Worm (Caenorhabditis elegans) whole organism, L4 larva: Measurements from ENCODE around the gene mrck-1.

Experiments
- F37D6.2 ChIP-seq: sonication (generic microtip); optimal IDR thresholded peaks from 2 replicates; lab custom pipeline; 2016; ENCODE audit warnings: mild to moderate bottlenecking, missing genetic modification characterization, missing compliant biosample characterization
- F44E2.7 ChIP-seq: fragments of 200-800 bp; sonication (Bioruptor generic); IDR thresholded peaks from 2 replicates; pipeline ENCODE4 v2.1.2; 2022; ENCODE audit warnings: missing genetic modification characterization, missing compliant biosample characterization
- F49E8.2 ChIP-seq: sonication (generic microtip); optimal IDR thresholded peaks from 2 replicates; lab custom pipeline; 2016; ENCODE audit warnings: missing compliant biosample characterization, mild to moderate bottlenecking, missing genetic modification characterization, borderline replicate concordance
- Y48G9A.11 ChIP-seq: fragments of 200-800 bp; sonication (Bioruptor generic); IDR thresholded peaks from 2 replicates; pipeline ENCODE4 v1.3.6; 2022; ENCODE audit warnings: missing genetic modification reagents, missing genetic modification characterization, missing compliant biosample characterization
- Y5F2A.4 ChIP-seq: fragments of 200-800 bp; sonication (Bioruptor generic); optimal IDR thresholded peaks from 2 replicates; lab custom pipeline; 2018; ENCODE audit warnings: mild to moderate bottlenecking, missing genetic modification characterization, missing compliant biosample characterization
- ZK337.2 ChIP-seq: fragments of 200-800 bp; sonication (Bioruptor generic); IDR thresholded peaks from 2 replicates; pipeline ENCODE4 v1.3.6; 2022; ENCODE audit warnings: missing genetic modification reagents, missing genetic modification characterization, missing compliant biosample characterization
- aly-2 ChIP-seq: sonication (generic microtip); optimal IDR thresholded peaks from 2 replicates; lab custom pipeline; 2018; ENCODE audit warnings: missing biosample characterization, missing genetic modification characterization
- ama-1 ChIP-seq: fragments of 150-350 bp; optimal IDR thresholded peaks from 2 replicates; lab custom pipeline; 2014; ENCODE audit warnings: inconsistent platforms, mixed read lengths
- ceh-20 ChIP-seq: fragments of 200-800 bp; sonication (Bioruptor generic); IDR thresholded peaks from 2 replicates; pipeline ENCODE4 v1.3.6; 2022; ENCODE audit warnings: missing genetic modification reagents, missing genetic modification characterization, missing compliant biosample characterization
- ceh-28 ChIP-seq: fragments of 150-350 bp; optimal IDR thresholded peaks from 2 replicates; lab custom pipeline; 2014; ENCODE audit warnings: missing biosample characterization, missing genetic modification reagents, missing genetic modification characterization
- ceh-44 ChIP-seq: fragments of 200-800 bp; sonication (Bioruptor generic); IDR thresholded peaks from 2 replicates; pipeline ENCODE4 v1.3.6; 2022; ENCODE audit warnings: missing genetic modification reagents, missing genetic modification characterization, missing compliant biosample characterization
- ceh-62 ChIP-seq: sonication (generic microtip); optimal IDR thresholded peaks from 2 replicates; lab custom pipeline; 2017; ENCODE audit warnings: missing biosample characterization, missing genetic modification characterization
- ceh-82 ChIP-seq: sonication (generic microtip); optimal IDR thresholded peaks from 2 replicates; lab custom pipeline; 2017; ENCODE audit warnings: missing biosample characterization, missing genetic modification characterization
- daf-16 ChIP-seq, 3 experiments: sonication (generic microtip); optimal IDR thresholded peaks; 2 replicates each; lab custom pipeline; 2016 to 2017; ENCODE audit warnings: missing genetic modification characterization in 3 of 3, missing genetic modification reagents in 3 of 3, mild to moderate bottlenecking in 2 of 3, missing compliant biosample characterization in 2 of 3, missing biosample characterization in 1 of 3, moderate library complexity in 1 of 3
- daf-19 ChIP-seq: fragments of 200-800 bp; sonication (Bioruptor generic); conservative IDR thresholded peaks from 2 replicates; pipeline ENCODE4 v1.3.6; 2022; ENCODE audit warnings: missing genetic modification characterization, missing compliant biosample characterization
- daf-8 ChIP-seq: fragments of 200-800 bp; sonication (Bioruptor generic); IDR thresholded peaks from 2 replicates; pipeline ENCODE4 v1.3.6; 2022; ENCODE audit warnings: missing genetic modification characterization, missing compliant biosample characterization
- dmd-6 ChIP-seq: fragments of 200-800 bp; sonication (Bioruptor generic); IDR thresholded peaks from 2 replicates; pipeline ENCODE4 v1.3.6; 2022; ENCODE audit warnings: missing genetic modification reagents, missing genetic modification characterization, missing compliant biosample characterization
- dmd-9 ChIP-seq: fragments of 200-800 bp; sonication (Bioruptor generic); IDR thresholded peaks from 2 replicates; pipeline ENCODE4 v1.3.6; 2022; ENCODE audit warnings: missing genetic modification reagents, missing genetic modification characterization, missing compliant biosample characterization
- dpl-1 ChIP-seq: fragments of 150-350 bp; optimal IDR thresholded peaks from 2 replicates; lab custom pipeline; 2014; ENCODE audit warnings: missing biosample characterization, missing genetic modification reagents, missing genetic modification characterization
- dve-1 ChIP-seq: sonication (generic microtip); optimal IDR thresholded peaks from 2 replicates; lab custom pipeline; 2017; ENCODE audit warnings: antibody characterized with exemption, mild to moderate bottlenecking, missing genetic modification characterization, missing compliant biosample characterization; ENCODE audit not compliant: insufficient read depth
- egl-27 ChIP-seq: sonication (generic microtip); optimal IDR thresholded peaks from 3 replicates; lab custom pipeline; 2017; ENCODE audit warnings: missing biosample characterization, missing genetic modification reagents, missing genetic modification characterization
- egl-43 ChIP-seq: fragments of 200-800 bp; sonication (Bioruptor generic); IDR thresholded peaks from 2 replicates; pipeline ENCODE4 v1.3.6; 2022; ENCODE audit warnings: missing genetic modification reagents, missing genetic modification characterization, missing compliant biosample characterization
- fkh-10 ChIP-seq: fragments of 150-350 bp; optimal IDR thresholded peaks from 2 replicates; lab custom pipeline; 2014; ENCODE audit warnings: missing biosample characterization, missing genetic modification reagents, missing genetic modification characterization
- fos-1 ChIP-seq: fragments of 150-350 bp; optimal IDR thresholded peaks from 2 replicates; lab custom pipeline; 2014; ENCODE audit warnings: missing biosample characterization, missing genetic modification characterization
- lin-13 ChIP-seq: fragments of 150-350 bp; optimal IDR thresholded peaks from 2 replicates; lab custom pipeline; 2014; ENCODE audit warnings: missing biosample characterization, missing genetic modification reagents, missing genetic modification characterization
- lin-29 ChIP-seq: fragments of 200-800 bp; sonication (Bioruptor generic); IDR thresholded peaks from 2 replicates; pipeline ENCODE4 v1.3.6; 2022; ENCODE audit warnings: missing genetic modification reagents, missing genetic modification characterization, missing compliant biosample characterization
- lin-38 ChIP-seq: fragments of 200-800 bp; sonication (Bioruptor generic); IDR thresholded peaks from 2 replicates; pipeline ENCODE4 v1.3.6; 2022; ENCODE audit warnings: missing genetic modification reagents, missing genetic modification characterization, missing compliant biosample characterization
- lsy-2 ChIP-seq, 2 experiments: fragments of 150-350 bp in 1 of 2; sonication (generic microtip) in 1 of 2; optimal IDR thresholded peaks; 2 replicates each; lab custom pipeline; 2014 to 2017; ENCODE audit warnings: missing biosample characterization in 2 of 2, missing genetic modification characterization in 2 of 2
- mdl-1 ChIP-seq, 2 experiments: fragments of 150-350 bp in 1 of 2; sonication (generic microtip) in 1 of 2; optimal IDR thresholded peaks; 2 replicates each; lab custom pipeline; 2014 to 2017; ENCODE audit warnings: missing biosample characterization in 2 of 2, missing genetic modification characterization in 2 of 2
- mes-2 ChIP-seq: sonication (generic microtip); optimal IDR thresholded peaks from 2 replicates; lab custom pipeline; 2016; ENCODE audit warnings: missing genotype, mild to moderate bottlenecking, missing genetic modification characterization, missing compliant biosample characterization; ENCODE audit not compliant: poor library complexity, severe bottlenecking
- mxl-3 ChIP-seq: fragments of 200-800 bp; sonication (Bioruptor generic); optimal IDR thresholded peaks from 2 replicates; lab custom pipeline; 2018; ENCODE audit warnings: mild to moderate bottlenecking, missing genetic modification characterization, missing compliant biosample characterization
- nhr-102 ChIP-seq: sonication (generic microtip); optimal IDR thresholded peaks from 2 replicates; lab custom pipeline; 2016; ENCODE audit warnings: mild to moderate bottlenecking, missing genetic modification characterization, moderate library complexity, missing compliant biosample characterization
- nhr-11 ChIP-seq: fragments of 150-350 bp; optimal IDR thresholded peaks from 2 replicates; lab custom pipeline; 2014; ENCODE audit warnings: missing biosample characterization, missing genetic modification characterization
- nhr-111 ChIP-seq: fragments of 200-800 bp; sonication (Bioruptor generic); optimal IDR thresholded peaks from 2 replicates; lab custom pipeline; 2018; ENCODE audit warnings: mild to moderate bottlenecking, missing genetic modification characterization, missing compliant biosample characterization
- nhr-25 ChIP-seq: sonication (generic microtip); optimal IDR thresholded peaks from 2 replicates; lab custom pipeline; 2017; ENCODE audit warnings: missing genetic modification characterization, mild to moderate bottlenecking, missing compliant biosample characterization, antibody characterized with exemption, moderate library complexity, borderline replicate concordance; ENCODE audit not compliant: insufficient read depth
- nhr-28 ChIP-seq: fragments of 150-350 bp; optimal IDR thresholded peaks from 2 replicates; lab custom pipeline; 2014; ENCODE audit warnings: missing biosample characterization, missing genetic modification characterization
- nhr-41 ChIP-seq: fragments of 200-800 bp; sonication (Bioruptor generic); IDR thresholded peaks from 2 replicates; pipeline ENCODE4 v1.3.6; 2022; ENCODE audit warnings: missing genetic modification reagents, missing genetic modification characterization, missing compliant biosample characterization
- nhr-48 ChIP-seq: sonication (generic microtip); optimal IDR thresholded peaks from 2 replicates; lab custom pipeline; 2016; ENCODE audit warnings: mild to moderate bottlenecking, missing genetic modification characterization, missing compliant biosample characterization
- nhr-6 ChIP-seq: fragments of 150-350 bp; optimal IDR thresholded peaks from 2 replicates; lab custom pipeline; 2014; ENCODE audit warnings: missing biosample characterization, missing genetic modification characterization
- nhr-77 ChIP-seq: fragments of 150-350 bp; optimal IDR thresholded peaks from 2 replicates; lab custom pipeline; 2014; ENCODE audit warnings: missing biosample characterization, missing genetic modification characterization
- php-3 ChIP-seq: fragments of 200-800 bp; sonication (Bioruptor generic); IDR thresholded peaks from 2 replicates; pipeline ENCODE4 v1.3.6; 2022; ENCODE audit warnings: missing genetic modification reagents, missing genetic modification characterization, missing compliant biosample characterization
- pqm-1 ChIP-seq: sonication (generic microtip); optimal IDR thresholded peaks from 2 replicates; lab custom pipeline; 2017; ENCODE audit warnings: missing biosample characterization, missing genetic modification characterization
- rbr-2 ChIP-seq: sonication (generic microtip); optimal IDR thresholded peaks from 2 replicates; lab custom pipeline; 2016; ENCODE audit warnings: missing genotype, missing genetic modification characterization, missing compliant biosample characterization
- sdz-12 ChIP-seq: fragments of 200-800 bp; sonication (Bioruptor generic); optimal IDR thresholded peaks from 2 replicates; lab custom pipeline; 2018; ENCODE audit warnings: mild to moderate bottlenecking, missing genetic modification characterization, missing compliant biosample characterization
- spr-1 ChIP-seq: sonication (generic microtip); optimal IDR thresholded peaks from 2 replicates; lab custom pipeline; 2016; ENCODE audit warnings: mild to moderate bottlenecking, missing genetic modification characterization, missing compliant biosample characterization
- spr-3 ChIP-seq: fragments of 200-800 bp; sonication (Bioruptor generic); optimal IDR thresholded peaks from 2 replicates; lab custom pipeline; 2018; ENCODE audit warnings: mild to moderate bottlenecking, missing genetic modification characterization, missing compliant biosample characterization
- tra-1 ChIP-seq: fragments of 200-800 bp; sonication (Bioruptor generic); IDR thresholded peaks from 2 replicates; pipeline ENCODE4 v1.3.6; 2022; ENCODE audit warnings: missing genetic modification reagents, missing genetic modification characterization, missing compliant biosample characterization
- vab-7 ChIP-seq: fragments of 200-800 bp; sonication (Bioruptor generic); IDR thresholded peaks from 2 replicates; pipeline ENCODE4 v1.3.6; 2022; ENCODE audit warnings: missing genetic modification reagents, missing genetic modification characterization, missing compliant biosample characterization
- ztf-11 ChIP-seq: fragments of 150-350 bp; optimal IDR thresholded peaks from 2 replicates; lab custom pipeline; 2014; ENCODE audit warnings: missing biosample characterization, missing genetic modification characterization
- ztf-7 ChIP-seq: fragments of 150-350 bp; optimal IDR thresholded peaks from 2 replicates; lab custom pipeline; 2014; ENCODE audit warnings: missing biosample characterization, missing genetic modification characterization

mrck-1 gene

DNA sequence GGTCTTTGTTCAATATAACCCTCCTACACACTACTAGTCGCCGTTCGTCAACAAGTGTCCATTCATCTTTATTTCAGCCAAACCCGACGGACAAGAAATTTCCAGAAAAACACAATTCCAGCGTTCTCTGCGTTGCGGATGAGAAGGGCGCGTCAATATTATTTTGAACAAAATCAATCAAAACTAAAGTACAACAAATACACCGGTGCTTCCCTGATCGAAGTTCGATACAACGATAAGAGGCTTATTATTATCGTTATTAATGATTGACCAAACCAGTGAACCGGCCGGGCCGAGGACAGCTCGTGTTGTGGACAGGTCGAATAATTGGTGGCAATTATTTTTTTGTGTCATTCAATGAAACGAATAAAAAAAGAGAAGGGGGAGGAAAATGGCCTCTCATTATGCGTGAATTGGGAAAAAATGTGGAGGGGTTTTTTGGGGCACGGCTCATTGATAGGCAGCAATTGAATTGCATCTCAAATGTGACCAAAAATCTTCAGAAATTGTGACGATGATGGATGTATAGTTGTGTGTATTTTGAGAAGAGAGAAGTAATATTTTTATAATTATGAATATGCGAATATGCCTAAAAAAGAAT lies 36.4 kb downstream of the mrck-1 start (continued):
- TF ChIP-seq dpl-1 (no peak), F44E2.7 (no peak), lin-38 (no peak), nhr-25 (tag; lab: Kevin White, UChicago) (no peak), nhr-28 (tag; lab: Kevin White, UChicago) (peak; percentile 22), egl-43 (GFP tag; lab: Robert Waterston, UW) (no peak), ama-1 (lab: Kevin White, UChicago) (no peak), nhr-48 (peak; percentile 62), F37D6.2 (tag; lab: Kevin White, UChicago) (no peak), Y48G9A.11 (GFP tag; lab: Robert Waterston, UW) (no peak), F49E8.2 (tag; lab: Kevin White, UChicago) (no peak), ceh-28 (no peak), ceh-62 (tag; lab: Kevin White, UChicago) (no peak), nhr-111 (GFP tag; lab: Kevin White, UChicago) (no peak), ztf-7 (no peak), fos-1 (tag; lab: Kevin White, UChicago) (no peak), ztf-11 (tag; lab: Kevin White, UChicago) (no peak), fkh-10 (no peak), nhr-11 (tag; lab: Kevin White, UChicago) (no peak), aly-2 (tag; lab: Kevin White, UChicago) (no peak), dve-1 (tag; lab: Kevin White, UChicago) (peak; percentile 73), ceh-44 (GFP tag; lab: Robert Waterston, UW) (no peak), lin-29 (no peak), dmd-6 (GFP tag; lab: Robert Waterston, UW) (peak; percentile 73), nhr-77 (tag; lab: Kevin White, UChicago) (no peak), ZK337.2 (GFP tag; lab: Robert Waterston, UW) (no peak), dmd-9 (GFP tag; lab: Robert Waterston, UW) (no peak), spr-1 (tag; lab: Kevin White, UChicago) (no peak), php-3 (GFP tag; lab: Robert Waterston, UW) (0 out of 2 replicates have a peak, but pooled peaks have one; percentile 28), mes-2 (tag; lab: Kevin White, UChicago) (peak; percentile 30), pqm-1 (peak; percentile 22)
- TF ChIP-seq, all 104 proteins: peak for 16

DNA sequence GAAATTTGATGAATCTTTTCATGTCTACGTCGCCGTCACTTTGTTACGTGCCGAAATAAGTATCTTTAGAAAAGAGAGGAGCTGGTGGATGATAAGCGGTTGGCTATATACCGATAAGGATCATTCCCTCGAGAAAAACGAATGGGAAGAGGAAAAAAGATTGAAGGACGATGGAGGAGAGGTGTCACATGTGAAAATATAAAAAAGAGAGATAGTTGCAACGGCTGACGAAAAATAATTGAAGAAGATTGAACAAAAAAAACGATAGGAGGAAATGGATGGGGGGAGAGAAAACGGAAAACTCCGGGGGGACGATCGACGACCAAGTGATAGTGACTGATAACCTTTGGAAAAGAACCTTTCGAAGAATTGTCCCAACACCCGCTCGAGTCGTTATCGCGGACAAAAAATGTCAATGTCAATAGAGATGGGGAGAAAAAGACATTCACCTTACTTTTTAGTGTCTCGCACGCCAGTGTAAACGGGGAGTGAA lies 37.6 kb downstream of the mrck-1 start:
- TF ChIP-seq pqm-1 (peak; percentile 84), nhr-6 (tag; lab: Kevin White, UChicago) (no peak), nhr-102 (peak; percentile 87), tra-1 (GFP tag; lab: Robert Waterston, UW) (peak; percentile 91), Y5F2A.4 (GFP tag; lab: Kevin White, UChicago) (no peak), daf-8 (GFP tag; lab: Robert Waterston, UW) (no peak), egl-27 (tag; lab: Kevin White, UChicago) (no peak), ceh-82 (tag; lab: Kevin White, UChicago) (no peak), mdl-1 (tag; optimal IDR thresholded peaks at IDR 0.05; lab: Kevin White, UChicago) (peak; percentile 36 to 93), ceh-20 (GFP tag; lab: Robert Waterston, UW) (peak; percentile 54; the same call in 1 of the 2 replicates), daf-16 (GFP tag; optimal IDR thresholded peaks at IDR 0.05; lab: Kevin White, UChicago) (peak; percentile 68 to 73), daf-16 (tag; optimal IDR thresholded peaks at IDR 0.05; lab: Kevin White, UChicago) (peak; percentile 59), ama-1 (lab: Kevin White, UChicago) (peak; percentile 36), aly-2 (tag; lab: Kevin White, UChicago) (no peak), spr-3 (no peak), sdz-12 (GFP tag; lab: Kevin White, UChicago) (no peak), daf-19 (GFP tag; lab: Robert Waterston, UW) (no peak), nhr-41 (GFP tag; lab: Robert Waterston, UW) (no peak), lin-13 (no peak), mxl-3 (GFP tag; lab: Kevin White, UChicago) (peak; percentile 65), rbr-2 (tag; lab: Kevin White, UChicago) (peak; percentile 0), lsy-2 (tag; optimal IDR thresholded peaks at IDR 0.05; lab: Kevin White, UChicago) (peak; percentile 67 to 80), Y48G9A.11 (GFP tag; lab: Robert Waterston, UW) (peak; percentile 56; the same call in 1 of the 2 replicates), dve-1 (tag; lab: Kevin White, UChicago) (peak; percentile 96), vab-7 (no peak)
